Fruit fly (Drosophila melanogaster): ENCODE data around the gene mid.

The mid gene

DNA sequence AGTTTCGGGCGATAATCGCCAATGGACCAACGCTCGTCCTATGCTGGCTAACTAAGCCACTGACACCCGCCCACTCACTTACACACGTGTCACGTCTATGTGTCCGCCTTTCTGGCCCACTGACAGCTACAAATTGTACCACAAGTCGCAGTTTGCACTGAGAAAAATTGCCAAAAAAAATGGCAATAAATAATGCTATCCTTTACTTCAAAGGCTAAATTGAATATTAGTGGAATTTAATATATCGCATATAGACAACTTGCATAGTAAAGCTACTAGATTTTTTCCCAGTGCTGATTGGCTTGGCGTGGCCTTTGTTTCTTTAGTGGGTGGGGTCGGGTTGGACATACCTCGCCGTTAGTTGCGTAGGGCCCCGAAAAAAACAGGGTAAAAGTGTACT, 36.1 kb upstream of the mid start (continued):
- TF ChIP-seq sim (GFP tag; IDR thresholded peaks at IDR 0.05) (peak; percentile 21; the same call in 1 of the 2 replicates), nom (GFP tag; optimal IDR thresholded peaks at IDR 0.05) (no peak), nmo (GFP tag; optimal IDR thresholded peaks at IDR 0.05) (peak; percentile 60), bsh (GFP tag; optimal IDR thresholded peaks at IDR 0.05) (peak in 1 of 2 experiments; percentile 83), CG18476 (GFP tag; optimal IDR thresholded peaks at IDR 0.05) (peak; percentile 29), tgo (GFP tag; IDR thresholded peaks at IDR 0.05) (peak; percentile 78), CHES-1-like (GFP tag; optimal IDR thresholded peaks at IDR 0.05) (peak; percentile 1), Rx (GFP tag; IDR thresholded peaks at IDR 0.05) (peak; percentile 55), Dfd (GFP tag; optimal IDR thresholded peaks at IDR 0.05) (no peak), Atf3 (GFP tag; optimal IDR thresholded peaks at IDR 0.05) (no peak), CG13123 (GFP tag; optimal IDR thresholded peaks at IDR 0.05) (no peak), CG12391 (tag; optimal IDR thresholded peaks at IDR 0.05) (peak; percentile 63), CG15601 (tag; optimal IDR thresholded peaks at IDR 0.05) (peak; percentile 30), pan (optimal IDR thresholded peaks at IDR 0.05) (no peak), pan (GFP tag; optimal IDR thresholded peaks at IDR 0.05 in 1 of 2, IDR thresholded peaks at IDR 0.05 in 1 of 2) (peak in 1 of 2 experiments; percentile 59), CG2875 (GFP tag; optimal IDR thresholded peaks at IDR 0.05) (peak; percentile 57), croc (GFP tag; conservative IDR thresholded peaks at IDR 0.05) (peak; percentile 27; the same call in 1 of the 3 replicates), en (GFP tag; optimal IDR thresholded peaks at IDR 0.05) (peak; percentile 40), oc (tag; optimal IDR thresholded peaks at IDR 0.05) (peak; percentile 16), nerfin-1 (tag; optimal IDR thresholded peaks at IDR 0.05) (no peak), CG9876 (GFP tag; optimal IDR thresholded peaks at IDR 0.05) (no peak), schlank (tag; optimal IDR thresholded peaks at IDR 0.05) (no peak), al (GFP tag; IDR thresholded peaks at IDR 0.05) (no peak), CG1529 (GFP tag; optimal IDR thresholded peaks at IDR 0.05) (peak; percentile 35), fd96Cb (tag; optimal IDR thresholded peaks at IDR 0.05) (peak; percentile 66), danr (GFP tag; IDR thresholded peaks at IDR 0.05) (no peak), lmd (GFP tag; IDR thresholded peaks at IDR 0.05) (peak; percentile 63), ATbp (GFP tag; optimal IDR thresholded peaks at IDR 0.05) (peak; percentile 62), B-H1 (GFP tag; IDR thresholded peaks at IDR 0.05) (0 out of 3 replicates have a peak, but pooled peaks have one; percentile 20), Mes4 (GFP tag; optimal IDR thresholded peaks at IDR 0.05) (peak; percentile 44), bbx (GFP tag; IDR thresholded peaks at IDR 0.05; ENCODE audit: partially characterized antibody) (no peak), Bteb2 (GFP tag; optimal IDR thresholded peaks at IDR 0.05) (no peak), peb (GFP tag; IDR thresholded peaks at IDR 0.05) (0 out of 2 replicates have a peak, but pooled peaks have one; percentile 27), chm (GFP tag; IDR thresholded peaks at IDR 0.05) (peak; percentile 41; the same call in 1 of the 2 replicates), gce (GFP tag; IDR thresholded peaks at IDR 0.05) (0 out of 3 replicates have a peak, but pooled peaks have one; percentile 55), her (GFP tag; optimal IDR thresholded peaks at IDR 0.05) (peak; percentile 36), Dek (tag; optimal IDR thresholded peaks at IDR 0.05) (peak; percentile 9), Ptx1 (GFP tag; IDR thresholded peaks at IDR 0.05) (peak; percentile 65), CG8089 (GFP tag; optimal IDR thresholded peaks at IDR 0.05) (peak; percentile 21), Doc3 (GFP tag; IDR thresholded peaks at IDR 0.05; ENCODE audit: partially characterized antibody) (no peak), crc (GFP tag; optimal IDR thresholded peaks at IDR 0.05) (peak; percentile 9), CG14667 (GFP tag; IDR thresholded peaks at IDR 0.05) (peak; percentile 70), CG15696 (tag; optimal IDR thresholded peaks at IDR 0.05) (no peak), CG7271 (tag; optimal IDR thresholded peaks at IDR 0.05) (no peak), CG11560 (tag; IDR thresholded peaks at IDR 0.05) (peak; percentile 35; the same call in 1 of the 3 replicates), CG3726 (GFP tag; IDR thresholded peaks at IDR 0.05) (0 out of 3 replicates have a peak, but pooled peaks have one; percentile 53), dysf (GFP tag; IDR thresholded peaks at IDR 0.05) (peak; percentile 71), onecut (GFP tag; IDR thresholded peaks at IDR 0.05) (peak; percentile 18; the same call in 1 of the 2 replicates), CG8388 (GFP tag; optimal IDR thresholded peaks at IDR 0.05) (peak; percentile 65), CG9817 (tag; optimal IDR thresholded peaks at IDR 0.05) (peak; percentile 27), CG10267 (tag; optimal IDR thresholded peaks at IDR 0.05) (peak; percentile 53)

All from whole organism, embryonic.